Worm (Caenorhabditis elegans): ENCODE measurements around the gene nhr-243.

DNA sequence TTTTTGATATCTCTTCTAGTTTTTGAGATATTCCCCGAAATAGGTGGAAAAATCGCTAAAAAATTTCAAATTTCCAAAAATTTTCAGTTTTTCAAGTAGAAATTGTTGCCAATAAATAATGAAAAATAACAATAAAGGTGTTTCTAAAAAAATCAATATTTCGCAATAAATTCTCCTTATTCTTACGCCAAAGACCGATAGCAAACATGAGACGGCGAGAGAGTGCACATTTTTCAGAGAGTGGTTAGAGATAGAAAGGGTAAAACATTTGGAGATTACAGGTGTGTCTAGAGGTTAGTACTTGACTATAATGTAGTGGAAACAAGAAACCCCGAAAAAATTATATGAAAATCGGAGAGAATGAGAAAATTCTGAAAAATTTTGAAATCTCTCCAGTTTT, 1.2 kb upstream of the nhr-243 start:
- TF ChIP-seq tab-1 (GFP tag; IDR thresholded peaks at IDR 0.05) (no peak), klf-2 (GFP tag; conservative IDR thresholded peaks at IDR 0.05) (no peak), cog-1 (tag; optimal IDR thresholded peaks at IDR 0.05) (no peak), flt-1 (GFP tag; IDR thresholded peaks at IDR 0.05) (no peak), T22C8.4 (GFP tag; IDR thresholded peaks at IDR 0.05) (no peak), ztf-23 (GFP tag; IDR thresholded peaks at IDR 0.05) (no peak)
